Worm (Caenorhabditis elegans) whole organism, late embryonic: ENCODE results near the gene cblc-1.

ENCODE experiments used
- F13H6.1 ChIP-seq: sonication (generic microtip); optimal IDR thresholded peaks from 2 replicates; lab custom pipeline; 2016; ENCODE audit warnings: missing genetic modification characterization, missing compliant biosample characterization
- ahr-1 ChIP-seq: sonication (generic microtip); optimal IDR thresholded peaks from 2 replicates; lab custom pipeline; 2016; ENCODE audit warnings: missing genetic modification characterization, missing compliant biosample characterization
- ceh-19 ChIP-seq: fragments of 200-800 bp; sonication (Bioruptor generic); optimal IDR thresholded peaks from 2 replicates; lab custom pipeline; 2018; ENCODE audit warnings: mild to moderate bottlenecking, missing genetic modification characterization, missing compliant biosample characterization
- ceh-24 ChIP-seq: sonication (generic microtip); optimal IDR thresholded peaks from 2 replicates; lab custom pipeline; 2016; ENCODE audit warnings: mild to moderate bottlenecking, missing genetic modification characterization, missing compliant biosample characterization
- ceh-31 ChIP-seq: sonication (generic microtip); optimal IDR thresholded peaks from 2 replicates; lab custom pipeline; 2016; ENCODE audit warnings: missing genetic modification characterization, missing compliant biosample characterization
- ceh-45 ChIP-seq: fragments of 200-800 bp; sonication (Bioruptor generic); IDR thresholded peaks from 2 replicates; pipeline ENCODE4 v1.3.6; 2022; ENCODE audit warnings: missing genetic modification reagents, missing genetic modification characterization, missing compliant biosample characterization
- eyg-1 ChIP-seq: sonication (generic microtip); optimal IDR thresholded peaks from 2 replicates; lab custom pipeline; 2016; ENCODE audit warnings: missing genotype, missing genetic modification characterization, missing compliant biosample characterization
- fkh-10 ChIP-seq: fragments of 150-350 bp; optimal IDR thresholded peaks from 2 replicates; lab custom pipeline; 2014; ENCODE audit warnings: missing biosample characterization, missing genetic modification reagents, missing genetic modification characterization
- madf-2 ChIP-seq: sonication (generic microtip); optimal IDR thresholded peaks from 2 replicates; lab custom pipeline; 2017; ENCODE audit warnings: missing genetic modification characterization, missing compliant biosample characterization
- nhr-232 ChIP-seq: sonication (generic microtip); optimal IDR thresholded peaks from 2 replicates; lab custom pipeline; 2016; ENCODE audit warnings: missing genetic modification characterization, missing compliant biosample characterization
- pha-4 ChIP-seq: fragments of 150-350 bp; optimal IDR thresholded peaks from 2 replicates; lab custom pipeline; 2018; ENCODE audit warnings: missing biosample characterization, missing genetic modification reagents, missing genetic modification characterization
- rnt-1 ChIP-seq: sonication (generic microtip); optimal IDR thresholded peaks from 2 replicates; lab custom pipeline; 2016; ENCODE audit warnings: missing genetic modification characterization, missing compliant biosample characterization
- unc-3 ChIP-seq, 2 experiments: fragments of 200-800 bp in 1 of 2; sonication (Bioruptor generic) in 1 of 2; sonication (generic microtip) in 1 of 2; conservative IDR thresholded peaks in 1 of 2; optimal IDR thresholded peaks in 1 of 2; 2 replicates each; pipeline versions ENCODE4 v1.3.6 to Lab custom; 2016 to 2022; ENCODE audit warnings: missing compliant biosample characterization in 2 of 2, missing genetic modification characterization in 2 of 2, missing genetic modification reagents in 1 of 2

DNA sequence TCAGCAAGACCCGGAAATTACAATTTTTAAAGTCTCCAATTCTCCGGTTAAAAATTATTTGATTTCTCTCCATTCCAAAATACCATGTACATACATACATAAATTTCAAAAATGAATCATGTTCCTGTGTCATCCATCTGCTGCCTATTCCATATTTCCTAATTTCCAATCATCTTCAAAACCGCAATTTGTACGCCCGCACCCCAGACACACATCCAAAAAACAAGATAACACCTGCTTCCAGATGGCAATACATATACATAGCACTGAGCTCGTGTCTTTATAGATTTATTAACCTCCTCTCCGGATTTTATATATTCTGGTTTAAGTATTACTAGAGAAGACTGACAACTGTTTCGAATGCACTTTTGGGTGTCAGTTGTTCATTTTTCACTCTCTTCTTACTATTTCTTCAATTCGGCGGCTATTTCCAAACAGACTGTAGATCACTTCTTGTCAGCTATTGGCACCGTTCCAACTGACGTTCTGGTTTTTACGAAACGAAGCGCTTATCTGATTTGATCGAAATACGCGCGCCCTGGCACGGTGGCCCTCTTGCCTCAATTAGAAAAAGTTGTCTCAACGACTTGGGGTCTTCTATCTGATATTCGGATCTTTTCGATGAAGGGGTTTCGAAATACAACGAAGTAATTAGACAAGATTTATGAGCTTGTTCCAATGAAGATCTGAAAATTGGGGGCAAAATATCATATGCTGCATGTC, 40.9 kb upstream of the cblc-1 start:
- TF ChIP-seq ceh-24 (tag; lab: Kevin White, UChicago) (no peak), madf-2 (no peak), nhr-232 (tag; lab: Kevin White, UChicago) (no peak), eyg-1 (tag; lab: Kevin White, UChicago) (no peak), ceh-31 (tag; lab: Kevin White, UChicago) (no peak), ahr-1 (tag; lab: Kevin White, UChicago) (no peak), unc-3 (GFP tag; conservative IDR thresholded peaks at IDR 0.05; lab: Robert Waterston, UW) (no peak), unc-3 (tag; optimal IDR thresholded peaks at IDR 0.05; lab: Kevin White, UChicago) (no peak), pha-4 (tag; lab: Kevin White, UChicago) (no peak), ceh-19 (no peak), rnt-1 (tag; lab: Kevin White, UChicago) (no peak), F13H6.1 (tag; lab: Kevin White, UChicago) (no peak), ceh-45 (GFP tag; lab: Robert Waterston, UW) (no peak), fkh-10 (GFP tag; lab: Kevin White, UChicago) (no peak)
